Fruit fly (Drosophila melanogaster) whole organism, embryonic: ENCODE measurements around the gene Pde9.

Source experiments
- Asciz ChIP-seq: fragments of 200-800 bp; sonication (Bioruptor generic); optimal IDR thresholded peaks from 2 replicates; lab custom pipeline; 2017; ENCODE audit warnings: missing biosample characterization, mild to moderate bottlenecking, missing genetic modification characterization, missing genetic modification reagents
- Atf-2 ChIP-seq: fragments of 200-800 bp; sonication (Bioruptor generic); optimal IDR thresholded peaks from 2 replicates; lab custom pipeline; 2016; ENCODE audit warnings: missing biosample characterization, missing genetic modification characterization
- Bdp1 ChIP-seq: fragments of 200-800 bp; sonication (Bioruptor generic); optimal IDR thresholded peaks from 3 replicates; lab custom pipeline; 2016; ENCODE audit warnings: missing biosample characterization, missing genetic modification characterization
- Blimp-1 ChIP-seq: fragments of 200-800 bp; sonication (Bioruptor generic); optimal IDR thresholded peaks from 3 replicates; lab custom pipeline; 2018; ENCODE audit warnings: missing biosample characterization, missing genetic modification characterization, mild to moderate bottlenecking, moderate library complexity, missing genetic modification reagents
- CG11504 ChIP-seq: fragments of 200-800 bp; sonication (Bioruptor generic); optimal IDR thresholded peaks from 3 replicates; lab custom pipeline; 2019; ENCODE audit warnings: missing biosample characterization, mild to moderate bottlenecking, missing genetic modification characterization, moderate library complexity
- CG14014 ChIP-seq: fragments of 200-800 bp; sonication (Bioruptor generic); IDR thresholded peaks from 2 replicates; pipeline ENCODE4 v1.3.6; 2022; ENCODE audit warnings: missing biosample characterization, missing genetic modification characterization
- CG14860 ChIP-seq: fragments of 200-800 bp; sonication (Bioruptor generic); IDR thresholded peaks from 3 replicates; pipeline ENCODE4 v1.3.6; 2022; ENCODE audit warnings: missing biosample characterization, missing genetic modification characterization; ENCODE audit not compliant: partially characterized antibody
- CG15269 ChIP-seq: fragments of 200-800 bp; sonication (Bioruptor generic); optimal IDR thresholded peaks from 2 replicates; lab custom pipeline; 2018; ENCODE audit warnings: missing biosample characterization, mild to moderate bottlenecking, missing genetic modification characterization, moderate library complexity
- CG2202 ChIP-seq: fragments of 200-800 bp; sonication (Bioruptor generic); optimal IDR thresholded peaks from 2 replicates; lab custom pipeline; 2018; ENCODE audit warnings: missing biosample characterization, mild to moderate bottlenecking, missing genetic modification characterization
- CG3163 ChIP-seq: fragments of 200-800 bp; sonication (Bioruptor generic); optimal IDR thresholded peaks from 3 replicates; lab custom pipeline; 2016; ENCODE audit warnings: missing biosample characterization, missing genetic modification characterization
- CG32532 ChIP-seq: fragments of 200-800 bp; sonication (Bioruptor generic); IDR thresholded peaks from 2 replicates; pipeline ENCODE4 v1.3.6; 2022; ENCODE audit warnings: missing biosample characterization, missing genetic modification characterization
- CG32767 ChIP-seq: fragments of 200-800 bp; sonication (Bioruptor generic); IDR thresholded peaks from 2 replicates; pipeline ENCODE4 v1.3.6; 2022; ENCODE audit warnings: missing biosample characterization, missing genetic modification characterization
- CG33213 ChIP-seq: fragments of 200-800 bp; sonication (Bioruptor generic); optimal IDR thresholded peaks from 3 replicates; lab custom pipeline; 2016; ENCODE audit warnings: missing biosample characterization, missing genetic modification characterization
- CG42726 ChIP-seq: fragments of 200-800 bp; sonication (Bioruptor generic); IDR thresholded peaks from 2 replicates; pipeline ENCODE4 v1.3.6; 2022; ENCODE audit warnings: missing biosample characterization, missing genetic modification characterization; ENCODE audit not compliant: partially characterized antibody
- CG5180 ChIP-seq: fragments of 200-800 bp; sonication (Bioruptor generic); optimal IDR thresholded peaks from 3 replicates; lab custom pipeline; 2017; ENCODE audit warnings: missing biosample characterization, missing genetic modification characterization, mild to moderate bottlenecking, moderate library complexity, missing genetic modification reagents
- CG6854 ChIP-seq: fragments of 200-800 bp; sonication (Bioruptor generic); optimal IDR thresholded peaks from 3 replicates; lab custom pipeline; 2017; ENCODE audit warnings: missing biosample characterization, mild to moderate bottlenecking, missing genetic modification characterization
- CG7271 ChIP-seq: fragments of 200-800 bp; sonication (Bioruptor generic); optimal IDR thresholded peaks from 2 replicates; lab custom pipeline; 2018; ENCODE audit warnings: missing biosample characterization, mild to moderate bottlenecking, missing genetic modification characterization, moderate library complexity
- CG7556 ChIP-seq: fragments of 200-800 bp; sonication (Bioruptor generic); optimal IDR thresholded peaks from 2 replicates; lab custom pipeline; 2017; ENCODE audit warnings: missing biosample characterization, mild to moderate bottlenecking, missing genetic modification characterization
- CG7786 ChIP-seq: fragments of 200-800 bp; sonication (Bioruptor generic); optimal IDR thresholded peaks from 2 replicates; lab custom pipeline; 2016; ENCODE audit warnings: missing biosample characterization, missing genetic modification characterization
- CG9817 ChIP-seq: fragments of 200-800 bp; sonication (Bioruptor generic); optimal IDR thresholded peaks from 2 replicates; lab custom pipeline; 2018; ENCODE audit warnings: missing biosample characterization, mild to moderate bottlenecking, missing genetic modification characterization, moderate library complexity
- Hmr ChIP-seq: fragments of 200-800 bp; sonication (Bioruptor generic); optimal IDR thresholded peaks from 3 replicates; lab custom pipeline; 2017; ENCODE audit warnings: mild to moderate bottlenecking, missing biosample characterization, missing genetic modification reagents, missing genetic modification characterization
- Mrtf ChIP-seq: fragments of 200-800 bp; sonication (Bioruptor generic); IDR thresholded peaks from 3 replicates; pipeline ENCODE4 v1.3.6; 2022; ENCODE audit warnings: missing biosample characterization, missing genetic modification characterization
- NK7.1 ChIP-seq: fragments of 200-800 bp; sonication (Bioruptor generic); optimal IDR thresholded peaks from 3 replicates; lab custom pipeline; 2016; ENCODE audit warnings: missing biosample characterization, missing genetic modification characterization
- NfI ChIP-seq: fragments of 200-800 bp; sonication (Bioruptor generic); optimal IDR thresholded peaks from 3 replicates; lab custom pipeline; 2018; ENCODE audit warnings: missing biosample characterization, mild to moderate bottlenecking, missing genetic modification characterization, moderate library complexity
- PHDP ChIP-seq: fragments of 200-800 bp; sonication (Bioruptor generic); optimal IDR thresholded peaks from 3 replicates; lab custom pipeline; 2018; ENCODE audit warnings: missing biosample characterization, mild to moderate bottlenecking, missing genetic modification characterization, moderate library complexity
- bab2 ChIP-seq: fragments of 200-800 bp; sonication (Bioruptor generic); optimal IDR thresholded peaks from 2 replicates; lab custom pipeline; 2016; ENCODE audit warnings: missing biosample characterization, missing genetic modification characterization
- bsh ChIP-seq, 2 experiments: fragments of 200-800 bp; sonication (Bioruptor generic); optimal IDR thresholded peaks; 2 replicates each; lab custom pipeline; 2017 to 2018; ENCODE audit warnings: mild to moderate bottlenecking in 2 of 2, missing biosample characterization in 2 of 2, missing genetic modification characterization in 2 of 2, moderate library complexity in 1 of 2
- caup ChIP-seq: fragments of 200-800 bp; sonication (Bioruptor generic); optimal IDR thresholded peaks from 3 replicates; lab custom pipeline; 2017; ENCODE audit warnings: missing biosample characterization, mild to moderate bottlenecking, missing genetic modification characterization, moderate library complexity; ENCODE audit not compliant: severe bottlenecking
- crp ChIP-seq, 2 experiments: fragments of 200-800 bp; sonication (Bioruptor generic); optimal IDR thresholded peaks; 2 replicates in 1 of 2; 3 replicates in 1 of 2; lab custom pipeline; 2017; ENCODE audit warnings: missing biosample characterization in 2 of 2, missing genetic modification characterization in 2 of 2, mild to moderate bottlenecking in 1 of 2, moderate library complexity in 1 of 2
- danr ChIP-seq: fragments of 200-800 bp; sonication (Bioruptor generic); IDR thresholded peaks from 2 replicates; pipeline ENCODE4 v1.3.6; 2022; ENCODE audit warnings: missing biosample characterization, missing genetic modification characterization
- dm ChIP-seq: fragments of 200-800 bp; sonication (Bioruptor generic); optimal IDR thresholded peaks from 3 replicates; lab custom pipeline; 2016; ENCODE audit warnings: missing biosample characterization, missing genetic modification characterization
- eve ChIP-seq, 2 experiments: fragments of >200 bp; optimal IDR thresholded peaks; 2 replicates each; lab custom pipeline; 2017; ENCODE audit warnings: missing biosample characterization in 2 of 2, missing genetic modification characterization in 2 of 2
- ewg ChIP-seq: fragments of 200-800 bp; sonication (Bioruptor generic); optimal IDR thresholded peaks from 3 replicates; lab custom pipeline; 2017; ENCODE audit warnings: mild to moderate bottlenecking, missing biosample characterization, missing genetic modification reagents, missing genetic modification characterization
- gsb ChIP-seq: fragments of 200-800 bp; sonication (Bioruptor generic); IDR thresholded peaks from 2 replicates; pipeline ENCODE4 v1.3.6; 2022; ENCODE audit warnings: missing biosample characterization, missing genetic modification characterization
- h ChIP-seq: fragments of >200 bp; optimal IDR thresholded peaks from 2 replicates; lab custom pipeline; 2017
- ind ChIP-seq: fragments of 200-800 bp; sonication (Bioruptor generic); optimal IDR thresholded peaks from 3 replicates; lab custom pipeline; 2016; ENCODE audit warnings: missing biosample characterization, missing genetic modification characterization
- kah ChIP-seq: fragments of 200-800 bp; sonication (Bioruptor generic); optimal IDR thresholded peaks from 2 replicates; lab custom pipeline; 2018; ENCODE audit warnings: missing biosample characterization, mild to moderate bottlenecking, missing genetic modification characterization
- lov ChIP-seq, 2 experiments: fragments of 200-800 bp in 1 of 2; fragments of >200 bp in 1 of 2; sonication (Bioruptor generic) in 1 of 2; IDR thresholded peaks in 1 of 2; optimal IDR thresholded peaks in 1 of 2; 2 replicates in 1 of 2; 3 replicates in 1 of 2; pipeline versions ENCODE4 v1.3.6 to Lab custom; 2017 to 2022; ENCODE audit warnings: missing biosample characterization in 1 of 2, missing genetic modification characterization in 1 of 2
- mld ChIP-seq: fragments of 200-800 bp; sonication (Bioruptor generic); IDR thresholded peaks from 3 replicates; pipeline ENCODE4 v1.3.6; 2022; ENCODE audit warnings: missing biosample characterization, missing genetic modification characterization; ENCODE audit not compliant: partially characterized antibody
- oc ChIP-seq: fragments of 200-800 bp; sonication (Bioruptor generic); optimal IDR thresholded peaks from 2 replicates; lab custom pipeline; 2018; ENCODE audit warnings: missing biosample characterization, mild to moderate bottlenecking, missing genetic modification characterization, moderate library complexity
- phol ChIP-seq: fragments of 200-800 bp; sonication (Bioruptor generic); optimal IDR thresholded peaks from 3 replicates; lab custom pipeline; 2018; ENCODE audit warnings: missing biosample characterization, mild to moderate bottlenecking, missing genetic modification characterization, moderate library complexity
- run ChIP-seq: fragments of 200-800 bp; sonication (Bioruptor generic); optimal IDR thresholded peaks from 3 replicates; lab custom pipeline; 2018; ENCODE audit warnings: missing biosample characterization, mild to moderate bottlenecking, missing genetic modification characterization
- slou ChIP-seq: fragments of 200-800 bp; sonication (Bioruptor generic); optimal IDR thresholded peaks from 3 replicates; lab custom pipeline; 2016; ENCODE audit warnings: missing biosample characterization, missing genetic modification characterization
- sna ChIP-seq: fragments of 200-800 bp; sonication (Bioruptor generic); IDR thresholded peaks from 2 replicates; pipeline ENCODE4 v1.3.6; 2022; ENCODE audit warnings: missing biosample characterization, missing genetic modification characterization; ENCODE audit not compliant: partially characterized antibody
- sqz ChIP-seq: fragments of 200-800 bp; sonication (Bioruptor generic); optimal IDR thresholded peaks from 3 replicates; lab custom pipeline; 2018; ENCODE audit warnings: missing biosample characterization, mild to moderate bottlenecking, missing genetic modification characterization
- tgo ChIP-seq: fragments of 200-800 bp; sonication (Bioruptor generic); IDR thresholded peaks from 3 replicates; pipeline ENCODE4 v1.3.6; 2022; ENCODE audit warnings: missing biosample characterization, missing genetic modification characterization
- vfl ChIP-seq: fragments of 200-800 bp; sonication (Bioruptor generic); optimal IDR thresholded peaks from 2 replicates; lab custom pipeline; 2016; ENCODE audit warnings: missing biosample characterization, missing genetic modification characterization
- zen ChIP-seq: fragments of 200-800 bp; sonication (Bioruptor generic); optimal IDR thresholded peaks from 3 replicates; lab custom pipeline; 2018; ENCODE audit warnings: missing biosample characterization, mild to moderate bottlenecking, missing genetic modification characterization, moderate library complexity
- zf30C ChIP-seq: fragments of 200-800 bp; sonication (Bioruptor generic); optimal IDR thresholded peaks from 3 replicates; lab custom pipeline; 2018; ENCODE audit warnings: missing biosample characterization, mild to moderate bottlenecking, missing genetic modification characterization

Gene Pde9

dm6 chrX:12754348-12754733, 142.8 kb downstream of the Pde9 start (continued):
- TF ChIP-seq eve (GFP tag; optimal IDR thresholded peaks at IDR 0.05; lab: Kevin White, UChicago) = peak in 1 of 2 experiments; percentile 91
- TF ChIP-seq Blimp-1 (GFP tag; lab: Kevin White, UChicago) = peak; percentile 77
- peak; percentile 92 for TF ChIP-seq CG9817 (tag; lab: Kevin White, UChicago)
- peak; percentile 81 for TF ChIP-seq CG33213 (GFP tag; lab: Kevin White, UChicago)
- TF ChIP-seq CG32532 (GFP tag; lab: Robert Waterston, UW) = peak; percentile 98
- TF ChIP-seq oc (tag; lab: Kevin White, UChicago) = peak; percentile 53
- peak; percentile 76 for TF ChIP-seq ewg (GFP tag; lab: Kevin White, UChicago)
- TF ChIP-seq CG15269 (tag; lab: Kevin White, UChicago) = peak; percentile 93
- TF ChIP-seq Mrtf (GFP tag; lab: Robert Waterston, UW) = peak; percentile 96
- peak; percentile 90 for TF ChIP-seq CG11504 (tag; lab: Kevin White, UChicago)
- peak; percentile 83 for TF ChIP-seq vfl
- TF ChIP-seq mld = no peak
- TF ChIP-seq danr = peak; percentile 88
- TF ChIP-seq dm = peak; percentile 74
- peak; percentile 45 for TF ChIP-seq kah (GFP tag; lab: Kevin White, UChicago)
- peak; percentile 88 for TF ChIP-seq CG7556 (GFP tag; lab: Kevin White, UChicago)
- peak; percentile 92 for TF ChIP-seq gsb
- TF ChIP-seq bab2 (GFP tag; lab: Kevin White, UChicago) = peak; percentile 88
- TF ChIP-seq Bdp1 (GFP tag; lab: Kevin White, UChicago) = peak; percentile 72
- TF ChIP-seq sna (GFP tag; lab: Robert Waterston, UW) = no peak
- peak; percentile 33 for TF ChIP-seq CG3163
- no peak for TF ChIP-seq CG7271 (tag; lab: Kevin White, UChicago)
- TF ChIP-seq PHDP = peak; percentile 92
- peak; percentile 89 to 94 for TF ChIP-seq bsh (GFP tag; optimal IDR thresholded peaks at IDR 0.05; lab: Kevin White, UChicago)
- peak; percentile 91 for TF ChIP-seq CG7786 (GFP tag; lab: Kevin White, UChicago)
- TF ChIP-seq Atf-2 (GFP tag; lab: Kevin White, UChicago) = peak; percentile 76
- TF ChIP-seq CG6854 (GFP tag; lab: Kevin White, UChicago) = peak; percentile 88
- TF ChIP-seq Asciz (GFP tag; lab: Kevin White, UChicago) = peak; percentile 76
- TF ChIP-seq CG14014 = peak; percentile 96
- peak; percentile 95 for TF ChIP-seq Hmr
- TF ChIP-seq tgo (GFP tag; lab: Robert Waterston, UW) = peak; percentile 95
- TF ChIP-seq zf30C (GFP tag; lab: Kevin White, UChicago) = no peak
- no peak for TF ChIP-seq CG42726 (GFP tag; lab: Robert Waterston, UW)
- peak; percentile 89 for TF ChIP-seq phol (tag; lab: Kevin White, UChicago)
- no peak for TF ChIP-seq lov (optimal IDR thresholded peaks at IDR 0.05; lab: Kevin White, UChicago)
- TF ChIP-seq lov (GFP tag; IDR thresholded peaks at IDR 0.05; lab: Robert Waterston, UW) = peak; percentile 75; the same call in 2 of the 3 replicates
- TF ChIP-seq caup (GFP tag; lab: Kevin White, UChicago) = peak; percentile 87
- TF ChIP-seq run (tag; lab: Kevin White, UChicago) = peak; percentile 79
- TF ChIP-seq slou (GFP tag; lab: Kevin White, UChicago) = peak; percentile 87
- TF ChIP-seq sqz (GFP tag; lab: Kevin White, UChicago) = no peak
- TF ChIP-seq CG5180 (GFP tag; lab: Kevin White, UChicago) = peak; percentile 32
- TF ChIP-seq CG2202 = peak; percentile 45
- TF ChIP-seq NfI (GFP tag; lab: Kevin White, UChicago) = peak; percentile 88
- TF ChIP-seq CG14860 (GFP tag; lab: Robert Waterston, UW) = no peak
- TF ChIP-seq zen (tag; lab: Kevin White, UChicago) = peak; percentile 77
- no peak for TF ChIP-seq h (lab: Kevin White, UChicago)
- TF ChIP-seq CG32767 (GFP tag; lab: Robert Waterston, UW) = peak; percentile 94
- peak; percentile 95 for TF ChIP-seq ind
- TF ChIP-seq crp (GFP tag; optimal IDR thresholded peaks at IDR 0.05; lab: Kevin White, UChicago) = peak in 1 of 2 experiments; percentile 41
- TF ChIP-seq NK7.1 (GFP tag; lab: Kevin White, UChicago) = peak; percentile 66
